Fruit fly (Drosophila melanogaster) whole organism, embryonic: ENCODE data around the gene gl.

Source experiments
- Bdp1 ChIP-seq: fragments of 200-800 bp; sonication (Bioruptor generic); optimal IDR thresholded peaks from 3 replicates; lab custom pipeline; 2016; ENCODE audit warnings: missing biosample characterization, missing genetic modification characterization
- C15 ChIP-seq: fragments of 200-800 bp; sonication (Bioruptor generic); IDR thresholded peaks from 3 replicates; pipeline ENCODE4 v1.3.6; 2022; ENCODE audit warnings: missing biosample characterization, missing genetic modification characterization
- CG10274 ChIP-seq: fragments of 200-800 bp; sonication (Bioruptor generic); optimal IDR thresholded peaks from 3 replicates; lab custom pipeline; 2017; ENCODE audit warnings: missing biosample characterization, mild to moderate bottlenecking, missing genetic modification characterization
- CG10366 ChIP-seq: fragments of 200-800 bp; sonication (Bioruptor generic); IDR thresholded peaks from 2 replicates; pipeline ENCODE4 v1.3.6; 2022; ENCODE audit warnings: missing biosample characterization, missing genetic modification characterization
- CG10431 ChIP-seq: fragments of 200-800 bp; sonication (Bioruptor generic); optimal IDR thresholded peaks from 3 replicates; lab custom pipeline; 2018; ENCODE audit warnings: missing biosample characterization, mild to moderate bottlenecking, missing genetic modification characterization
- CG11456 ChIP-seq: fragments of 200-800 bp; sonication (Bioruptor generic); IDR thresholded peaks from 3 replicates; pipeline ENCODE4 v1.3.6; 2022; ENCODE audit warnings: missing biosample characterization, missing genetic modification characterization
- CG14441 ChIP-seq: fragments of 200-800 bp; sonication (Bioruptor generic); IDR thresholded peaks from 2 replicates; pipeline ENCODE4 v1.3.6; 2022; ENCODE audit warnings: missing biosample characterization, missing genetic modification characterization
- CG14667 ChIP-seq: fragments of 200-800 bp; sonication (Bioruptor generic); IDR thresholded peaks from 2 replicates; pipeline ENCODE4 v1.3.6; 2022; ENCODE audit warnings: missing biosample characterization, missing genetic modification characterization
- CG15269 ChIP-seq: fragments of 200-800 bp; sonication (Bioruptor generic); optimal IDR thresholded peaks from 2 replicates; lab custom pipeline; 2018; ENCODE audit warnings: missing biosample characterization, mild to moderate bottlenecking, missing genetic modification characterization, moderate library complexity
- CG1832 ChIP-seq: fragments of 200-800 bp; sonication (Bioruptor generic); optimal IDR thresholded peaks from 2 replicates; lab custom pipeline; 2017; ENCODE audit warnings: missing biosample characterization, mild to moderate bottlenecking, missing genetic modification characterization, inconsistent platforms
- CG2202 ChIP-seq: fragments of 200-800 bp; sonication (Bioruptor generic); optimal IDR thresholded peaks from 2 replicates; lab custom pipeline; 2018; ENCODE audit warnings: missing biosample characterization, mild to moderate bottlenecking, missing genetic modification characterization
- CG2678 ChIP-seq: fragments of 200-800 bp; sonication (Bioruptor generic); optimal IDR thresholded peaks from 3 replicates; lab custom pipeline; 2019; ENCODE audit warnings: missing biosample characterization, mild to moderate bottlenecking, missing genetic modification characterization, moderate library complexity
- CG31441 ChIP-seq: fragments of 200-800 bp; sonication (Bioruptor generic); IDR thresholded peaks from 2 replicates; pipeline ENCODE4 v1.3.6; 2022; ENCODE audit warnings: missing biosample characterization, missing genetic modification characterization
- CG3281 ChIP-seq: fragments of 200-800 bp; sonication (Bioruptor generic); optimal IDR thresholded peaks from 3 replicates; lab custom pipeline; 2017; ENCODE audit warnings: missing biosample characterization, mild to moderate bottlenecking, missing genetic modification characterization
- CG4854 ChIP-seq: fragments of 200-800 bp; sonication (Bioruptor generic); optimal IDR thresholded peaks from 2 replicates; lab custom pipeline; 2016; ENCODE audit warnings: missing biosample characterization, missing genetic modification characterization, inconsistent platforms
- CG5245 ChIP-seq: fragments of 200-800 bp; sonication (Bioruptor generic); optimal IDR thresholded peaks from 3 replicates; lab custom pipeline; 2016; ENCODE audit warnings: missing biosample characterization, missing genetic modification characterization
- CG6791 ChIP-seq: fragments of 200-800 bp; sonication (Bioruptor generic); IDR thresholded peaks from 3 replicates; pipeline ENCODE4 v1.3.6; 2022; ENCODE audit warnings: missing biosample characterization, missing genetic modification characterization; ENCODE audit not compliant: partially characterized antibody
- CG7786 ChIP-seq: fragments of 200-800 bp; sonication (Bioruptor generic); optimal IDR thresholded peaks from 2 replicates; lab custom pipeline; 2016; ENCODE audit warnings: missing biosample characterization, missing genetic modification characterization
- CG8944 ChIP-seq: fragments of 200-800 bp; sonication (Bioruptor generic); optimal IDR thresholded peaks from 3 replicates; lab custom pipeline; 2016; ENCODE audit warnings: missing biosample characterization, missing genetic modification characterization
- CG9215 ChIP-seq: fragments of 200-800 bp; sonication (Bioruptor generic); IDR thresholded peaks from 2 replicates; pipeline ENCODE4 v1.3.6; 2022; ENCODE audit warnings: missing biosample characterization, missing genetic modification characterization
- CG9876 ChIP-seq: fragments of 200-800 bp; sonication (Bioruptor generic); optimal IDR thresholded peaks from 2 replicates; lab custom pipeline; 2016; ENCODE audit warnings: missing biosample characterization, missing genetic modification characterization
- E2f1 ChIP-seq: fragments of 200-800 bp; sonication (Bioruptor generic); IDR thresholded peaks from 2 replicates; pipeline ENCODE4 v1.3.6; 2022; ENCODE audit warnings: missing biosample characterization, missing genetic modification characterization
- Hey ChIP-seq: fragments of 200-800 bp; sonication (Bioruptor generic); optimal IDR thresholded peaks from 3 replicates; lab custom pipeline; 2018; ENCODE audit warnings: missing biosample characterization, mild to moderate bottlenecking, missing genetic modification characterization
- HmgZ ChIP-seq: fragments of 200-800 bp; sonication (Bioruptor generic); optimal IDR thresholded peaks from 2 replicates; lab custom pipeline; 2018; ENCODE audit warnings: missing biosample characterization, mild to moderate bottlenecking, missing genetic modification characterization
- Hr51 ChIP-seq, 2 experiments: fragments of 200-800 bp; sonication (Bioruptor generic); optimal IDR thresholded peaks; 2 replicates in 1 of 2; 3 replicates in 1 of 2; lab custom pipeline; 2016 to 2018; ENCODE audit warnings: missing biosample characterization in 2 of 2, missing genetic modification characterization in 2 of 2, mild to moderate bottlenecking in 1 of 2, moderate library complexity in 1 of 2
- Myb ChIP-seq: fragments of 200-800 bp; sonication (Bioruptor generic); optimal IDR thresholded peaks from 2 replicates; lab custom pipeline; 2016; ENCODE audit warnings: missing biosample characterization, missing genetic modification characterization
- NC2β ChIP-seq: fragments of 200-800 bp; sonication (Bioruptor generic); optimal IDR thresholded peaks from 2 replicates; lab custom pipeline; 2016; ENCODE audit warnings: missing biosample characterization, missing genetic modification characterization
- Ptx1 ChIP-seq: fragments of 200-800 bp; sonication (Bioruptor generic); IDR thresholded peaks from 2 replicates; pipeline ENCODE4 v1.3.6; 2022; ENCODE audit warnings: missing biosample characterization, missing genetic modification characterization
- Six4 ChIP-seq: fragments of 200-800 bp; sonication (Bioruptor generic); optimal IDR thresholded peaks from 2 replicates; lab custom pipeline; 2016; ENCODE audit warnings: missing biosample characterization, missing genetic modification characterization
- Sox100B ChIP-seq: fragments of 200-800 bp; sonication (Bioruptor generic); optimal IDR thresholded peaks from 3 replicates; lab custom pipeline; 2018; ENCODE audit warnings: missing biosample characterization, mild to moderate bottlenecking, missing genetic modification characterization
- Spps ChIP-seq: fragments of 200-800 bp; sonication (Bioruptor generic); optimal IDR thresholded peaks from 2 replicates; lab custom pipeline; 2018; ENCODE audit warnings: missing biosample characterization, mild to moderate bottlenecking, missing genetic modification characterization
- Sry-δ ChIP-seq: fragments of 200-800 bp; sonication (Bioruptor generic); optimal IDR thresholded peaks from 2 replicates; lab custom pipeline; 2016; ENCODE audit warnings: missing biosample characterization, missing genetic modification characterization
- ap ChIP-seq: fragments of 200-800 bp; sonication (Bioruptor generic); IDR thresholded peaks from 2 replicates; pipeline ENCODE4 v1.3.6; 2022; ENCODE audit warnings: missing biosample characterization, missing genetic modification characterization
- ase ChIP-seq: fragments of 200-800 bp; sonication (Bioruptor generic); IDR thresholded peaks from 3 replicates; pipeline ENCODE4 v1.3.6; 2022; ENCODE audit warnings: missing biosample characterization, missing genetic modification characterization
- ash1 ChIP-seq: fragments of 200-800 bp; sonication (Bioruptor generic); optimal IDR thresholded peaks from 2 replicates; lab custom pipeline; 2018; ENCODE audit warnings: missing biosample characterization, mild to moderate bottlenecking, missing genetic modification characterization
- cato ChIP-seq: fragments of 200-800 bp; sonication (Bioruptor generic); optimal IDR thresholded peaks from 2 replicates; lab custom pipeline; 2016; ENCODE audit warnings: missing biosample characterization, missing genetic modification characterization, borderline replicate concordance
- caup ChIP-seq: fragments of 200-800 bp; sonication (Bioruptor generic); optimal IDR thresholded peaks from 3 replicates; lab custom pipeline; 2017; ENCODE audit warnings: missing biosample characterization, mild to moderate bottlenecking, missing genetic modification characterization, moderate library complexity; ENCODE audit not compliant: severe bottlenecking
- crp ChIP-seq, 2 experiments: fragments of 200-800 bp; sonication (Bioruptor generic); optimal IDR thresholded peaks; 2 replicates in 1 of 2; 3 replicates in 1 of 2; lab custom pipeline; 2017; ENCODE audit warnings: missing biosample characterization in 2 of 2, missing genetic modification characterization in 2 of 2, mild to moderate bottlenecking in 1 of 2, moderate library complexity in 1 of 2
- disco-r ChIP-seq: fragments of 200-800 bp; sonication (Bioruptor generic); optimal IDR thresholded peaks from 2 replicates; lab custom pipeline; 2016; ENCODE audit warnings: missing biosample characterization, missing genetic modification characterization
- dm ChIP-seq: fragments of 200-800 bp; sonication (Bioruptor generic); optimal IDR thresholded peaks from 3 replicates; lab custom pipeline; 2016; ENCODE audit warnings: missing biosample characterization, missing genetic modification characterization
- dmrt11E ChIP-seq: fragments of 200-800 bp; sonication (Bioruptor generic); optimal IDR thresholded peaks from 3 replicates; lab custom pipeline; 2018; ENCODE audit warnings: missing biosample characterization, mild to moderate bottlenecking, missing genetic modification characterization, moderate library complexity
- fd102C ChIP-seq: fragments of 200-800 bp; sonication (Bioruptor generic); optimal IDR thresholded peaks from 2 replicates; lab custom pipeline; 2018; ENCODE audit warnings: missing biosample characterization, mild to moderate bottlenecking, missing genetic modification characterization, moderate library complexity
- hkb ChIP-seq, 2 experiments: fragments of 200-800 bp in 1 of 2; fragments of >200 bp in 1 of 2; sonication (Bioruptor generic) in 1 of 2; IDR thresholded peaks in 1 of 2; optimal IDR thresholded peaks in 1 of 2; 2 replicates each; pipeline versions ENCODE4 v1.3.6 to Lab custom; 2017 to 2022; ENCODE audit warnings: missing biosample characterization in 1 of 2, missing genetic modification characterization in 1 of 2
- mam ChIP-seq: fragments of 200-800 bp; sonication (Bioruptor generic); optimal IDR thresholded peaks from 3 replicates; lab custom pipeline; 2016; ENCODE audit warnings: missing biosample characterization, missing genetic modification characterization
- oc ChIP-seq: fragments of 200-800 bp; sonication (Bioruptor generic); optimal IDR thresholded peaks from 2 replicates; lab custom pipeline; 2018; ENCODE audit warnings: missing biosample characterization, mild to moderate bottlenecking, missing genetic modification characterization, moderate library complexity
- stwl ChIP-seq: fragments of 200-800 bp; sonication (Bioruptor generic); optimal IDR thresholded peaks from 3 replicates; lab custom pipeline; 2018; ENCODE audit warnings: missing biosample characterization, mild to moderate bottlenecking, missing genetic modification characterization, moderate library complexity
- wor ChIP-seq: fragments of 200-800 bp; sonication (Bioruptor generic); IDR thresholded peaks from 2 replicates; pipeline ENCODE4 v1.3.6; 2022; ENCODE audit warnings: missing biosample characterization, missing genetic modification characterization
- yki ChIP-seq: fragments of >200 bp; optimal IDR thresholded peaks from 3 replicates; lab custom pipeline; 2018
- zfh1 ChIP-seq: fragments of 200-800 bp; sonication (Bioruptor generic); IDR thresholded peaks from 3 replicates; pipeline ENCODE4 v1.3.6; 2022; ENCODE audit warnings: missing biosample characterization, missing genetic modification characterization

Gene gl

DNA sequence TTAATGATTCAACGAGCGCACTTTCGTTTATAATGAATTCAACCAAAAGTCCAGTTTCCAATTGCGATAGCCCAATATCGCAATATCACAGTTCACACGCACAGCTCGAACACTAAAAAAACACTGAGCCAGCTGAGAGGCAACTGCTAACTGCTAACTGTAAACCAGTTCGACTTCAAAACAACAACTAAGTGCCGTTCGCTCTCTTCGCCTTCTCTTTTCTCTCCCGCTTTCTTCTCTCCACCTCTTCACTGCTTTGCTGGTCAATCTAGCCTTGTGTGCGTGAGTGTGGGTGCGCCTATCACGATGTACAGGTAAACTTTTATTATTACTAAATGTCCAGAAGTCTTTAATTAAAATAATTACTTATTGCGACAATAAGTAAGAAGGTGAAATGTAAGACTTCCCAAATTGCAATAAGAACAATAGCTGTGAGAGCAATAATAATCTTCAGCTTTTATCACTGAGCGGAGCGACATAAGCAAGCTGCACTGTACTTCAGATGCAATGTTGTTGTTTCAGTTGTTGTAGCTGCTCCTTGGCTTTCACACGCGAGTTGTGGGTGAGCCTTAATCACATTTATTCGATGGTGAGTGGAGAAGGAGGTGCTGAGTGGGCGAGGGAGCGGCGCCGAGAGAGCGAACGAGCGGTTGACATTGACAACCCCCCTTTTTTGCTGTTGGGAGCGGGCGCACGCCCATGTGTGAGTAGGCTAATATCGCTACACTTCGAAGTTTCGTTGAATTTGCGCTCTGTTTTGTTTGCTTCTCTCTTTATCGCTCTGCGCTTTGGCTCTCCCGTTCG lies 24.5 kb upstream of the gl start, which contains the start of gene Vti1b (continued):
- TF ChIP-seq CG3281 (GFP tag; lab: Kevin White, UChicago) (peak; percentile 91), mam (peak; percentile 89), CG6791 (no peak), disco-r (GFP tag; lab: Kevin White, UChicago) (peak; percentile 84), cato (peak; percentile 88), Myb (GFP tag; lab: Kevin White, UChicago) (peak; percentile 70), CG31441 (GFP tag; lab: Robert Waterston, UW) (peak; percentile 86), dm (GFP tag; lab: Kevin White, UChicago) (peak; percentile 93), ap (peak; percentile 87), C15 (GFP tag; lab: Robert Waterston, UW) (peak; percentile 77; the same call in 2 of the 3 replicates), CG7786 (GFP tag; lab: Kevin White, UChicago) (peak; percentile 89), Sry-δ (GFP tag; lab: Kevin White, UChicago) (peak; percentile 63), ash1 (GFP tag; lab: Kevin White, UChicago) (peak; percentile 0), NC2β (GFP tag; lab: Kevin White, UChicago) (peak; percentile 92), CG10366 (GFP tag; lab: Robert Waterston, UW) (peak; percentile 94), Hey (tag; lab: Kevin White, UChicago) (peak; percentile 0), CG1832 (GFP tag; lab: Kevin White, UChicago) (no peak), crp (GFP tag; optimal IDR thresholded peaks at IDR 0.05; lab: Kevin White, UChicago) (peak in 1 of 2 experiments; percentile 60), CG11456 (GFP tag; lab: Robert Waterston, UW) (peak; percentile 93), CG10431 (peak; percentile 75), fd102C (GFP tag; lab: Kevin White, UChicago) (peak; percentile 57), CG5245 (GFP tag; lab: Kevin White, UChicago) (peak; percentile 92), Bdp1 (GFP tag; lab: Kevin White, UChicago) (peak; percentile 82), Hr51 (GFP tag; optimal IDR thresholded peaks at IDR 0.05; lab: Kevin White, UChicago) (peak; percentile 92 to 95), CG9876 (GFP tag; lab: Kevin White, UChicago) (peak; percentile 85), CG4854 (peak; percentile 90), yki (lab: Kevin White, UChicago) (peak; percentile 41), CG8944 (GFP tag; lab: Kevin White, UChicago) (peak; percentile 91), Six4 (GFP tag; lab: Kevin White, UChicago) (peak; percentile 94), hkb (optimal IDR thresholded peaks at IDR 0.05; lab: Kevin White, UChicago) (no peak), hkb (GFP tag; IDR thresholded peaks at IDR 0.05; lab: Robert Waterston, UW) (peak; percentile 91), Spps (peak; percentile 88), caup (GFP tag; lab: Kevin White, UChicago) (peak; percentile 92), oc (tag; lab: Kevin White, UChicago) (peak; percentile 98), CG14667 (GFP tag; lab: Robert Waterston, UW) (peak; percentile 87), stwl (tag; lab: Kevin White, UChicago) (peak; percentile 47), CG2678 (tag; lab: Kevin White, UChicago) (peak; percentile 96), CG2202 (tag; lab: Kevin White, UChicago) (peak; percentile 94), CG14441 (GFP tag; lab: Robert Waterston, UW) (peak; percentile 94), ase (GFP tag; lab: Robert Waterston, UW) (peak; percentile 85), zfh1 (GFP tag; lab: Robert Waterston, UW) (peak; percentile 92), Sox100B (GFP tag; lab: Kevin White, UChicago) (peak; percentile 91), HmgZ (tag; lab: Kevin White, UChicago) (peak; percentile 94), CG9215 (peak; percentile 91), CG15269 (tag; lab: Kevin White, UChicago) (peak; percentile 93), CG10274 (GFP tag; lab: Kevin White, UChicago) (peak; percentile 83), E2f1 (GFP tag; lab: Robert Waterston, UW) (peak; percentile 90), Ptx1 (GFP tag; lab: Robert Waterston, UW) (peak; percentile 97), dmrt11E (tag; lab: Kevin White, UChicago) (peak; percentile 94), wor (GFP tag; lab: Robert Waterston, UW) (peak; percentile 93)
